Worm (Caenorhabditis elegans): ENCODE results near the gene Y67A10A.7.
A peak's percentile ranks its signal among the peaks of the same experiment; 100 is the strongest.

Gene Y67A10A.7

ce11 chrIV:14414200-14414599 lies 40.3 kb downstream of the Y67A10A.7 start (continued):
- no peak for TF ChIP-seq nhr-237 (tag; optimal IDR thresholded peaks at IDR 0.05)
- no peak for TF ChIP-seq egl-43 (GFP tag; IDR thresholded peaks at IDR 0.05)
- TF ChIP-seq dpl-1 (GFP tag; optimal IDR thresholded peaks at IDR 0.05) = peak; percentile 15
- TF ChIP-seq T20F7.1 (GFP tag; optimal IDR thresholded peaks at IDR 0.05) = peak; percentile 24
- no peak for TF ChIP-seq zip-11 (GFP tag; IDR thresholded peaks at IDR 0.05)

- TF ChIP-seq skn-1 (tag; optimal IDR thresholded peaks at IDR 0.05) (no peak), ZK337.2 (GFP tag; IDR thresholded peaks at IDR 0.05) (no peak), hlh-30 (tag; optimal IDR thresholded peaks at IDR 0.05; ENCODE audit: insufficient read depth) (no peak), pha-4 (GFP tag; IDR thresholded peaks at IDR 0.05) (no peak), pha-4 (tag; optimal IDR thresholded peaks at IDR 0.05) (no peak), F44E2.7 (GFP tag; IDR thresholded peaks at IDR 0.05) (no peak), mes-2 (tag; optimal IDR thresholded peaks at IDR 0.05; ENCODE audit: poor library complexity, severe bottlenecking) (no peak), ceh-62 (tag; optimal IDR thresholded peaks at IDR 0.05) (no peak), mxl-3 (GFP tag; optimal IDR thresholded peaks at IDR 0.05) (no peak)
These were observed 43.2 kb downstream of the Y67A10A.7 start, which contains the start of gene F55B11.6 for ce11 chrIV:14417128-14417527. TSS of gene F55B11.6 (minus strand) at chrIV:14417228.

- TF ChIP-seq aha-1 (tag) (peak; percentile 5), madf-9 (GFP tag; conservative IDR thresholded peaks at IDR 0.05) (no peak)
These were observed 48.0 kb downstream of the Y67A10A.7 start, which contains the start of gene F55B11.7 for ce11 chrIV:14421938-14422337. TSS of gene F55B11.7 (minus strand) at chrIV:14422038.

- TF ChIP-seq daf-12 (tag; optimal IDR thresholded peaks at IDR 0.05) (no peak), D1046.2 (GFP tag; IDR thresholded peaks at IDR 0.05) (no peak), nhr-6 (tag; optimal IDR thresholded peaks at IDR 0.05) (no peak), ceh-62 (tag; optimal IDR thresholded peaks at IDR 0.05) (no peak), spr-3 (GFP tag; optimal IDR thresholded peaks at IDR 0.05) (no peak), T26A8.4 (GFP tag; IDR thresholded peaks at IDR 0.05) (no peak), fos-1 (tag; optimal IDR thresholded peaks at IDR 0.05) (no peak), Y105C5A.15 (GFP tag; IDR thresholded peaks at IDR 0.05) (no peak), zfp-3 (GFP tag; conservative IDR thresholded peaks at IDR 0.05) (no peak), R02D3.7 (tag; optimal IDR thresholded peaks at IDR 0.05) (no peak), gei-8 (GFP tag; optimal IDR thresholded peaks at IDR 0.05) (no peak), nhr-111 (GFP tag; optimal IDR thresholded peaks at IDR 0.05) (no peak)
These were observed 49.3 kb downstream of the Y67A10A.7 start, which contains the start of gene F55B11.2 for ce11 chrIV:14423194-14423593. TSS of gene F55B11.2 (minus strand) at chrIV:14423294.

ce11 chrIV:14424396-14424795 lies 50.5 kb downstream of the Y67A10A.7 start, which contains the start of gene F55B11.3:
TSS of gene F55B11.3 (plus strand) at chrIV:14424696.
- TF ChIP-seq ceh-32 (tag; optimal IDR thresholded peaks at IDR 0.05; ENCODE audit: poor library complexity) (no peak), F44E2.7 (GFP tag; IDR thresholded peaks at IDR 0.05) (no peak), nhr-42 (GFP tag; IDR thresholded peaks at IDR 0.05) (no peak), lin-13 (GFP tag; optimal IDR thresholded peaks at IDR 0.05) (no peak), skn-1 (tag; optimal IDR thresholded peaks at IDR 0.05) (no peak), tag-97 (GFP tag; IDR thresholded peaks at IDR 0.05) (no peak), pha-4 (GFP tag; IDR thresholded peaks at IDR 0.05) (no peak), pha-4 (tag; optimal IDR thresholded peaks at IDR 0.05) (no peak), jun-1 (tag; optimal IDR thresholded peaks at IDR 0.05) (no peak), hif-1 (tag; optimal IDR thresholded peaks at IDR 0.05) (no peak), daf-16 (GFP tag; optimal IDR thresholded peaks at IDR 0.05) (no peak), daf-16 (tag; optimal IDR thresholded peaks at IDR 0.05) (no peak), spr-1 (tag; optimal IDR thresholded peaks at IDR 0.05) (no peak), nhr-102 (tag; optimal IDR thresholded peaks at IDR 0.05) (no peak)

Data from whole organism, L4 larva.